Worm (Caenorhabditis elegans): Measurements from ENCODE around the gene ZK1128.7.

The ZK1128.7 gene

ce11 chrIII:10120076-10120831, 16.6 kb upstream of the ZK1128.7 start, which contains the start of the genes gtf-2H3 and ham-3:
Gene gtf-2H3, minus strand, starts transcription at chrIII:10120148.
Gene ham-3, plus strand, starts transcription at chrIII:10120781.
- TF ChIP-seq lin-15B (tag; optimal IDR thresholded peaks at IDR 0.05), result no peak
- no peak for TF ChIP-seq lin-1 (GFP tag; IDR thresholded peaks at IDR 0.05)
- TF ChIP-seq ceh-28 (tag; optimal IDR thresholded peaks at IDR 0.05), result peak; percentile 65
- no peak for TF ChIP-seq fkh-10 (GFP tag; optimal IDR thresholded peaks at IDR 0.05)
- TF ChIP-seq Y5F2A.4 (GFP tag; optimal IDR thresholded peaks at IDR 0.05), result no peak
- peak; percentile 65 for TF ChIP-seq mes-2 (tag; optimal IDR thresholded peaks at IDR 0.05; ENCODE audit: poor library complexity, severe bottlenecking)
- TF ChIP-seq zfp-2 (tag; optimal IDR thresholded peaks at IDR 0.05), result no peak
- TF ChIP-seq nhr-48 (tag; optimal IDR thresholded peaks at IDR 0.05), result no peak
- TF ChIP-seq ZK546.5 (tag; optimal IDR thresholded peaks at IDR 0.05), result no peak
- TF ChIP-seq lsy-2 (tag; optimal IDR thresholded peaks at IDR 0.05), result peak in 1 of 2 experiments; percentile 25
- no peak for TF ChIP-seq unc-62 (GFP tag; optimal IDR thresholded peaks at IDR 0.05 in 1 of 2)
- no peak for TF ChIP-seq unc-62 (tag; optimal IDR thresholded peaks at IDR 0.05)
- TF ChIP-seq spr-3 (GFP tag; optimal IDR thresholded peaks at IDR 0.05), result no peak
- TF ChIP-seq hlh-11 (tag; optimal IDR thresholded peaks at IDR 0.05), result no peak
- no peak for TF ChIP-seq F44E2.7 (GFP tag; IDR thresholded peaks at IDR 0.05)
- TF ChIP-seq set-16 (GFP tag; IDR thresholded peaks at IDR 0.05), result no peak
- TF ChIP-seq nhr-11 (tag; optimal IDR thresholded peaks at IDR 0.05), result no peak
- no peak for TF ChIP-seq zip-11 (GFP tag; IDR thresholded peaks at IDR 0.05)

- no peak for TF ChIP-seq zip-11 (GFP tag; IDR thresholded peaks at IDR 0.05)
- TF ChIP-seq nhr-102 (tag; optimal IDR thresholded peaks at IDR 0.05), result no peak
- peak; percentile 20 for TF ChIP-seq dpl-1 (GFP tag; optimal IDR thresholded peaks at IDR 0.05)
- TF ChIP-seq Y75B8A.6 (GFP tag; IDR thresholded peaks at IDR 0.05), result no peak
- TF ChIP-seq F26F4.8 (GFP tag; conservative IDR thresholded peaks at IDR 0.05), result no peak
- peak; percentile 95 for TF ChIP-seq lin-38 (GFP tag; IDR thresholded peaks at IDR 0.05)
- TF ChIP-seq fkh-10 (GFP tag; optimal IDR thresholded peaks at IDR 0.05), result no peak
- TF ChIP-seq nhr-237 (tag; optimal IDR thresholded peaks at IDR 0.05), result no peak
- no peak for TF ChIP-seq nhr-77 (tag; optimal IDR thresholded peaks at IDR 0.05)
- no peak for TF ChIP-seq zfp-3 (GFP tag; conservative IDR thresholded peaks at IDR 0.05)
- TF ChIP-seq pha-4 (GFP tag; IDR thresholded peaks at IDR 0.05), result no peak
- no peak for TF ChIP-seq pha-4 (tag; optimal IDR thresholded peaks at IDR 0.05)
- TF ChIP-seq lim-7 (GFP tag; IDR thresholded peaks at IDR 0.05), result no peak
- peak; percentile 64 for TF ChIP-seq Y48G9A.11 (GFP tag; IDR thresholded peaks at IDR 0.05)
- TF ChIP-seq unc-130 (GFP tag; optimal IDR thresholded peaks at IDR 0.05), result peak; percentile 57
- no peak for TF ChIP-seq spr-3 (GFP tag; optimal IDR thresholded peaks at IDR 0.05)
- no peak for TF ChIP-seq zag-1 (tag; optimal IDR thresholded peaks at IDR 0.05)
- no peak for TF ChIP-seq spr-1 (tag; optimal IDR thresholded peaks at IDR 0.05)
- no peak for TF ChIP-seq skn-1 (tag; optimal IDR thresholded peaks at IDR 0.05)
- no peak for TF ChIP-seq nhr-25 (tag; optimal IDR thresholded peaks at IDR 0.05; ENCODE audit: borderline replicate concordance, insufficient read depth)
- peak; percentile 24 for TF ChIP-seq T20F7.1 (GFP tag; optimal IDR thresholded peaks at IDR 0.05)
- no peak for TF ChIP-seq arid-1 (GFP tag; conservative IDR thresholded peaks at IDR 0.05)
- peak; percentile 21; the same call in 1 of the 2 replicates for TF ChIP-seq D1046.2 (GFP tag; IDR thresholded peaks at IDR 0.05)
- TF ChIP-seq madf-9 (GFP tag; conservative IDR thresholded peaks at IDR 0.05), result 0 out of 2 replicates have a peak, but pooled peaks have one; percentile 52
- TF ChIP-seq nhr-76 (tag; optimal IDR thresholded peaks at IDR 0.05), result no peak
- no peak for TF ChIP-seq F37D6.2 (tag; optimal IDR thresholded peaks at IDR 0.05)
- no peak for TF ChIP-seq F44E2.7 (GFP tag; IDR thresholded peaks at IDR 0.05)
- no peak for TF ChIP-seq ztf-11 (tag; optimal IDR thresholded peaks at IDR 0.05)
- TF ChIP-seq Y5F2A.4 (GFP tag; optimal IDR thresholded peaks at IDR 0.05), result no peak
- TF ChIP-seq nhr-111 (GFP tag; optimal IDR thresholded peaks at IDR 0.05), result no peak
- TF ChIP-seq mes-2 (tag; optimal IDR thresholded peaks at IDR 0.05; ENCODE audit: poor library complexity, severe bottlenecking), result peak; percentile 94
- TF ChIP-seq fos-1 (tag; optimal IDR thresholded peaks at IDR 0.05), result no peak
- TF ChIP-seq zfp-2 (tag; optimal IDR thresholded peaks at IDR 0.05), result no peak
- no peak for TF ChIP-seq snpc-1.2 (GFP tag; IDR thresholded peaks at IDR 0.05)
- no peak for TF ChIP-seq dmd-8 (GFP tag; IDR thresholded peaks at IDR 0.05)
- no peak for TF ChIP-seq cey-2 (tag; optimal IDR thresholded peaks at IDR 0.05; ENCODE audit: borderline replicate concordance, insufficient read depth)
Observed at ce11 chrIII:10123586-10124233, 13.1 kb upstream of the ZK1128.7 start, which contains the start of gene ttll-4. Gene ttll-4, plus strand, starts transcription at chrIII:10124183.
